Worm (Caenorhabditis elegans) whole organism, young adult: Measurements from ENCODE around the gene F55B11.2.

ENCODE experiments used
- C06A6.2 ChIP-seq: fragments of 200-800 bp; sonication (Bioruptor generic); conservative IDR thresholded peaks from 2 replicates; pipeline ENCODE4 v1.3.6; 2022; ENCODE audit warnings: missing genetic modification characterization, missing compliant biosample characterization
- F23B12.7 ChIP-seq: sonication (generic microtip); optimal IDR thresholded peaks from 2 replicates; lab custom pipeline; 2017; ENCODE audit warnings: missing genetic modification characterization, mild to moderate bottlenecking, missing compliant biosample characterization, antibody characterized with exemption, moderate library complexity; ENCODE audit not compliant: insufficient read depth
- Y95B8A.8 ChIP-seq: fragments of 200-800 bp; sonication (Bioruptor generic); IDR thresholded peaks from 2 replicates; pipeline ENCODE4 v1.3.6; 2022; ENCODE audit warnings: missing genetic modification reagents, missing genetic modification characterization, missing compliant biosample characterization
- dpff-1 ChIP-seq: sonication (generic microtip); optimal IDR thresholded peaks from 2 replicates; lab custom pipeline; 2017; ENCODE audit warnings: mild to moderate bottlenecking, missing genetic modification characterization, missing compliant biosample characterization
- hmg-1.2 ChIP-seq: fragments of 200-800 bp; sonication (Bioruptor generic); IDR thresholded peaks from 2 replicates; pipeline ENCODE4 v1.3.6; 2022; ENCODE audit warnings: missing genetic modification reagents, missing genetic modification characterization, missing compliant biosample characterization
- hrde-1 ChIP-seq: sonication (generic microtip); optimal IDR thresholded peaks from 2 replicates; lab custom pipeline; 2016; ENCODE audit warnings: missing genetic modification characterization, mild to moderate bottlenecking, missing compliant biosample characterization, moderate library complexity, missing genotype, missing genetic modification reagents, borderline replicate concordance
- madf-10 ChIP-seq: sonication (generic microtip); optimal IDR thresholded peaks from 2 replicates; lab custom pipeline; 2016; ENCODE audit warnings: mild to moderate bottlenecking, missing genetic modification characterization, missing compliant biosample characterization
- madf-6 ChIP-seq: fragments of 200-800 bp; sonication (Bioruptor generic); IDR thresholded peaks from 2 replicates; pipeline ENCODE4 v1.3.6; 2022; ENCODE audit warnings: missing genetic modification reagents, missing genetic modification characterization, missing compliant biosample characterization
- mel-28 ChIP-seq: sonication (generic microtip); optimal IDR thresholded peaks from 2 replicates; lab custom pipeline; 2016; ENCODE audit warnings: borderline replicate concordance, mild to moderate bottlenecking, missing genetic modification characterization, missing compliant biosample characterization
- nhr-90 ChIP-seq: sonication (generic microtip); optimal IDR thresholded peaks from 2 replicates; lab custom pipeline; 2016; ENCODE audit warnings: missing genotype, mild to moderate bottlenecking, missing genetic modification characterization, missing compliant biosample characterization
- pha-4 ChIP-seq: fragments of 150-350 bp; sonication (generic microtip); optimal IDR thresholded peaks from 2 replicates; lab custom pipeline; 2014; ENCODE audit warnings: missing biosample characterization, missing genetic modification reagents, missing genetic modification characterization
- snpc-1.1 ChIP-seq: sonication (generic microtip); optimal IDR thresholded peaks from 2 replicates; lab custom pipeline; 2017; ENCODE audit warnings: missing genetic modification characterization, mild to moderate bottlenecking, missing compliant biosample characterization, antibody characterized with exemption, moderate library complexity, missing genotype, missing genetic modification reagents; ENCODE audit not compliant: insufficient read depth
- xnd-1 ChIP-seq: sonication (generic microtip); optimal IDR thresholded peaks from 2 replicates; lab custom pipeline; 2016; ENCODE audit warnings: missing genotype, missing genetic modification reagents, missing genetic modification characterization, missing compliant biosample characterization
- ztf-22 ChIP-seq: fragments of 200-800 bp; sonication (Bioruptor generic); optimal IDR thresholded peaks from 2 replicates; lab custom pipeline; 2018; ENCODE audit warnings: mild to moderate bottlenecking, missing genetic modification characterization, moderate library complexity, missing compliant biosample characterization

- TF ChIP-seq madf-10 (tag; lab: Kevin White, UChicago) (no peak), Y95B8A.8 (no peak), xnd-1 (tag; lab: Kevin White, UChicago) (no peak), nhr-90 (tag; lab: Kevin White, UChicago) (no peak), mel-28 (tag; lab: Kevin White, UChicago) (no peak), dpff-1 (no peak), F23B12.7 (no peak), C06A6.2 (GFP tag; lab: Robert Waterston, UW) (no peak), madf-6 (no peak), hmg-1.2 (peak; percentile 75), ztf-22 (GFP tag; lab: Kevin White, UChicago) (no peak), snpc-1.1 (tag; lab: Kevin White, UChicago) (peak; percentile 48), pha-4 (tag; lab: Kevin White, UChicago) (no peak), hrde-1 (tag; lab: Kevin White, UChicago) (no peak)
Measured at ce11 chrIV:14387766-14388553, 35.1 kb downstream of the F55B11.2 start.
